ENCODE assay signal across 2 worm cellular contexts in genomic region chrX:5387629-5388028, ce11.
A peak's percentile ranks its signal among the peaks of the same experiment; 100 is the strongest.
TF ChIP-seq lines count a peak whose summit lies in the region.

No protein-coding gene starts in this region.

TF ChIP-seq in whole organism, L1 larva, 84 proteins besides CTCF, POLR2A, EP300 and RAD21 (continues in another document):
- TF ChIP-seq nhr-20 (tag; optimal IDR thresholded peaks at IDR 0.05; lab: Kevin White, UChicago) (no peak), hlh-17 (GFP tag; optimal IDR thresholded peaks at IDR 0.05; lab: Kevin White, UChicago; ENCODE audit: borderline replicate concordance) (no peak), nhr-85 (tag; lab: Kevin White, UChicago) (no peak), pax-3 (tag; optimal IDR thresholded peaks at IDR 0.05; lab: Kevin White, UChicago) (no peak), ztf-11 (tag; optimal IDR thresholded peaks at IDR 0.05; lab: Kevin White, UChicago) (no peak), egl-27 (tag; optimal IDR thresholded peaks at IDR 0.05; lab: Kevin White, UChicago) (no peak), lin-39 (tag; optimal IDR thresholded peaks at IDR 0.05; lab: Kevin White, UChicago) (no peak), jun-1 (tag; optimal IDR thresholded peaks at IDR 0.05; lab: Kevin White, UChicago) (no peak), zag-1 (tag; optimal IDR thresholded peaks at IDR 0.05; lab: Kevin White, UChicago) (no peak), dpl-1 (GFP tag; optimal IDR thresholded peaks at IDR 0.05; lab: Kevin White, UChicago) (no peak), pqm-1 (tag; optimal IDR thresholded peaks at IDR 0.05; lab: Kevin White, UChicago) (no peak), nhr-71 (tag; optimal IDR thresholded peaks at IDR 0.05; lab: Kevin White, UChicago) (peak; percentile 74), nhr-19 (GFP tag; conservative IDR thresholded peaks at IDR 0.05; lab: Robert Waterston, UW) (no peak), nhr-47 (tag; optimal IDR thresholded peaks at IDR 0.05; lab: Kevin White, UChicago) (peak; percentile 65), nhr-237 (tag; optimal IDR thresholded peaks at IDR 0.05; lab: Kevin White, UChicago) (no peak), ceh-63 (GFP tag; optimal IDR thresholded peaks at IDR 0.05; lab: Kevin White, UChicago) (no peak), efl-3 (GFP tag; optimal IDR thresholded peaks at IDR 0.05; lab: Kevin White, UChicago) (no peak), mab-9 (GFP tag; IDR thresholded peaks at IDR 0.05; lab: Robert Waterston, UW) (no peak), ceh-88 (GFP tag; IDR thresholded peaks at IDR 0.05; lab: Robert Waterston, UW) (no peak), snu-23 (GFP tag; optimal IDR thresholded peaks at IDR 0.05; lab: Kevin White, UChicago) (no peak), ceh-90 (tag; optimal IDR thresholded peaks at IDR 0.05; lab: Kevin White, UChicago) (no peak), tbx-2 (tag; optimal IDR thresholded peaks at IDR 0.05; lab: Kevin White, UChicago) (no peak), fkh-8 (tag; optimal IDR thresholded peaks at IDR 0.05; lab: Kevin White, UChicago) (peak; percentile 88), unc-62 (GFP tag; optimal IDR thresholded peaks at IDR 0.05; lab: Kevin White, UChicago) (no peak), C34B4.2 (tag; optimal IDR thresholded peaks at IDR 0.05; lab: Kevin White, UChicago) (no peak), isw-1 (GFP tag; IDR thresholded peaks at IDR 0.05; lab: Robert Waterston, UW) (no peak), lin-13 (GFP tag; optimal IDR thresholded peaks at IDR 0.05; lab: Kevin White, UChicago) (no peak), lin-14 (GFP tag; optimal IDR thresholded peaks at IDR 0.05; lab: Kevin White, UChicago) (peak; percentile 53), nhr-84 (tag; optimal IDR thresholded peaks at IDR 0.05; lab: Kevin White, UChicago) (no peak), rnt-1 (tag; optimal IDR thresholded peaks at IDR 0.05; lab: Kevin White, UChicago) (no peak), lir-3 (tag; optimal IDR thresholded peaks at IDR 0.05; lab: Kevin White, UChicago; ENCODE audit: poor library complexity) (no peak), xbp-1 (tag; optimal IDR thresholded peaks at IDR 0.05; lab: Kevin White, UChicago) (no peak), elt-2 (tag; optimal IDR thresholded peaks at IDR 0.05; lab: Kevin White, UChicago) (no peak), ztf-4 (tag; optimal IDR thresholded peaks at IDR 0.05; lab: Kevin White, UChicago) (no peak), unc-98 (GFP tag; IDR thresholded peaks at IDR 0.05; lab: Robert Waterston, UW) (no peak), nhr-12 (tag; optimal IDR thresholded peaks at IDR 0.05; lab: Kevin White, UChicago) (no peak), unc-86 (tag; optimal IDR thresholded peaks at IDR 0.05; lab: Kevin White, UChicago) (no peak), vab-15 (tag; optimal IDR thresholded peaks at IDR 0.05; lab: Kevin White, UChicago) (no peak), ceh-82 (tag; optimal IDR thresholded peaks at IDR 0.05; lab: Kevin White, UChicago) (no peak), hpl-2 (GFP tag; optimal IDR thresholded peaks at IDR 0.05; lab: Kevin White, UChicago) (no peak), sox-4 (tag; optimal IDR thresholded peaks at IDR 0.05; lab: Kevin White, UChicago) (peak; percentile 38), mep-1 (tag; optimal IDR thresholded peaks at IDR 0.05; lab: Kevin White, UChicago) (peak; percentile 1), sptf-1 (tag; optimal IDR thresholded peaks at IDR 0.05; lab: Kevin White, UChicago) (no peak), lin-15B (tag; optimal IDR thresholded peaks at IDR 0.05; lab: Kevin White, UChicago) (no peak), lsy-2 (tag; optimal IDR thresholded peaks at IDR 0.05; lab: Kevin White, UChicago) (no peak), nhr-28 (tag; optimal IDR thresholded peaks at IDR 0.05; lab: Kevin White, UChicago) (no peak), mef-2 (tag; optimal IDR thresholded peaks at IDR 0.05; lab: Kevin White, UChicago) (no peak), nhr-90 (tag; optimal IDR thresholded peaks at IDR 0.05; lab: Kevin White, UChicago; ENCODE audit: poor library complexity) (no peak), pag-3 (tag; optimal IDR thresholded peaks at IDR 0.05; lab: Kevin White, UChicago; ENCODE audit: borderline replicate concordance, insufficient read depth) (no peak)

TF ChIP-seq in whole organism, L2 larva, 48 proteins besides CTCF, POLR2A, EP300 and RAD21:
- TF ChIP-seq nhr-21 (tag; optimal IDR thresholded peaks at IDR 0.05; lab: Kevin White, UChicago) = peak; percentile 66
- TF ChIP-seq C34F6.9 (tag; optimal IDR thresholded peaks at IDR 0.05; lab: Kevin White, UChicago) = peak; percentile 18
- no peak for TF ChIP-seq nhr-11 (tag; optimal IDR thresholded peaks at IDR 0.05; lab: Kevin White, UChicago)
- no peak for TF ChIP-seq gmeb-1 (tag; optimal IDR thresholded peaks at IDR 0.05; lab: Kevin White, UChicago)

Comparison
In these comparisons a context has a peak if more than half of its experiments do, and no peak if none do; other contexts are left out.
1. Of the 22 proteins assayed by ChIP-seq in both whole organism, L1 larva and whole organism, L2 larva: peak only in whole organism, L1 larva: nhr-11; only in whole organism, L2 larva: none; in both: none; in neither: 21.